Worm (Caenorhabditis elegans): Measurements from ENCODE around the gene twk-35.

DNA sequence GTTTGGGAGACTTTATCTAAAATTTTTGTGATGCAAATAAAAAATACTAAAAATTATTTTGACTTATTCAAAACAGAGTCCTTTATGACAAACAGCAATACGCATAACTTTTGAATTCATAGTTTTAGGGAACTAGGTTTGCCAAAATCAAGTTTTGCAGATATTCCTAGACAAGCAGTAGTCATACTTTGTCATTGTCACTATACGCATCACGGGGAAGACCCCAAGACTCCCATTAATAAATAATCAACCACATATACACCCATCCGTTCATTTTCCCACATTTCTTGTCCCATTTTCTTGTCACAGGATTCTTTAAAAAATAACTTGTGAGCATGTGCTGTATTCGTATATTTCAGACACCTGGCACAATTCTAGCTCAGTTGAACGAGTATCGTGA is 48.4 kb upstream of the twk-35 start, which contains the start of gene Y44A6D.7:
- no peak for TF ChIP-seq lin-39 (tag; optimal IDR thresholded peaks at IDR 0.05)
- TF ChIP-seq mab-9 (GFP tag; IDR thresholded peaks at IDR 0.05), result no peak
- no peak for TF ChIP-seq lsy-2 (tag; optimal IDR thresholded peaks at IDR 0.05)
- no peak for TF ChIP-seq lin-15B (tag; optimal IDR thresholded peaks at IDR 0.05)
- TF ChIP-seq sup-37 (GFP tag; optimal IDR thresholded peaks at IDR 0.05), result no peak
- no peak for TF ChIP-seq isw-1 (GFP tag; IDR thresholded peaks at IDR 0.05)
- TF ChIP-seq nhr-237 (tag; optimal IDR thresholded peaks at IDR 0.05), result no peak
- no peak for TF ChIP-seq zag-1 (tag; optimal IDR thresholded peaks at IDR 0.05)
- no peak for TF ChIP-seq pag-3 (tag; optimal IDR thresholded peaks at IDR 0.05; ENCODE audit: borderline replicate concordance, insufficient read depth)
- no peak for TF ChIP-seq nhr-11 (tag; optimal IDR thresholded peaks at IDR 0.05)
- TF ChIP-seq aly-2 (tag; optimal IDR thresholded peaks at IDR 0.05), result no peak
- TF ChIP-seq fos-1 (tag; optimal IDR thresholded peaks at IDR 0.05), result no peak

Measured in whole organism, L1 larva.